Fruit fly (Drosophila melanogaster): ENCODE results near the gene ppk21.

The ppk21 gene

DNA sequence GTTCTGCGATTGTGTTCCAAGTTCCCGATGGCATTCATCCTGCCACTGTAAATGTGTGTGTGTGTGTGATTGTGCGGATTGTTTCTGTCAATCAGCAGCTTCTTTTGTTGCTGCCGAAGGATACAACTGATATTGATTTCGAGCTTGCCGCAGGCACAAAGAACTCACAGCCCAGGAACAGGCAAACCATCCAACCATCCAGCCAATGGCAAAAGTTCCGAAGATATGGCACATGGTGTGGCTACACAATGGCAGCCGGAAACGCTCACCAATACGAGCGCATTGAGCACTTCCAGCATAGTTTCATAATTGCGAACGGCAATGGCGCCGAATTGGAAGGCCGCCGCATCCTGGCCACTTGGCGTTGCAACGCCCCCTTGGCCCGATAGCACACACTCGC, 37.2 kb downstream of the ppk21 start:
- TF ChIP-seq Nf-YB (GFP tag; optimal IDR thresholded peaks at IDR 0.05): peak; percentile 75
- no peak for TF ChIP-seq org-1 (GFP tag; optimal IDR thresholded peaks at IDR 0.05)
- TF ChIP-seq Nf-YC (tag; optimal IDR thresholded peaks at IDR 0.05): peak; percentile 50
- TF ChIP-seq zen (tag; optimal IDR thresholded peaks at IDR 0.05): no peak

dm6 chr3R:29704557-29704956, 40.0 kb downstream of the ppk21 start:
- peak; percentile 0 for TF ChIP-seq CG11504 (tag; optimal IDR thresholded peaks at IDR 0.05)
- TF ChIP-seq her (GFP tag; optimal IDR thresholded peaks at IDR 0.05): no peak
- no peak for TF ChIP-seq grau (tag; optimal IDR thresholded peaks at IDR 0.05)
- TF ChIP-seq CG11696 (GFP tag; IDR thresholded peaks at IDR 0.05): no peak
- TF ChIP-seq gem (tag; optimal IDR thresholded peaks at IDR 0.05): peak; percentile 13
- no peak for TF ChIP-seq Dbx (GFP tag; IDR thresholded peaks at IDR 0.05)
- peak; percentile 5 for TF ChIP-seq CG14710 (tag; optimal IDR thresholded peaks at IDR 0.05)
- TF ChIP-seq Xrp1 (GFP tag; IDR thresholded peaks at IDR 0.05): peak; percentile 54; the same call in 1 of the 2 replicates
- TF ChIP-seq CG8944 (GFP tag; optimal IDR thresholded peaks at IDR 0.05): no peak
- TF ChIP-seq CG18262 (tag; optimal IDR thresholded peaks at IDR 0.05): peak; percentile 13
- TF ChIP-seq trh (GFP tag; optimal IDR thresholded peaks at IDR 0.05): no peak
- peak; percentile 4 for TF ChIP-seq phol (tag; optimal IDR thresholded peaks at IDR 0.05)
- peak; percentile 28 for TF ChIP-seq CG1603 (tag; optimal IDR thresholded peaks at IDR 0.05)
- no peak for TF ChIP-seq corto (GFP tag; optimal IDR thresholded peaks at IDR 0.05)
- no peak for TF ChIP-seq yki (optimal IDR thresholded peaks at IDR 0.05)
- TF ChIP-seq CG2712 (tag; optimal IDR thresholded peaks at IDR 0.05): peak; percentile 19
- peak; percentile 41 for TF ChIP-seq sens (GFP tag)
- TF ChIP-seq Pdp1 (GFP tag; optimal IDR thresholded peaks at IDR 0.05): peak in 1 of 2 experiments; percentile 52
- peak; percentile 29 for TF ChIP-seq CG10979 (tag; optimal IDR thresholded peaks at IDR 0.05)

- no peak for TF ChIP-seq Tbp (GFP tag; optimal IDR thresholded peaks at IDR 0.05)
- TF ChIP-seq chif (GFP tag; optimal IDR thresholded peaks at IDR 0.05): no peak
- no peak for TF ChIP-seq tin (GFP tag; optimal IDR thresholded peaks at IDR 0.05)
- no peak for TF ChIP-seq gcm2 (GFP tag; optimal IDR thresholded peaks at IDR 0.05)
- TF ChIP-seq nom (GFP tag; optimal IDR thresholded peaks at IDR 0.05): no peak
- no peak for TF ChIP-seq Mes4 (GFP tag; optimal IDR thresholded peaks at IDR 0.05)
- no peak for TF ChIP-seq fru (optimal IDR thresholded peaks at IDR 0.05)
- no peak for TF ChIP-seq CG11085 (GFP tag; IDR thresholded peaks at IDR 0.05)
- TF ChIP-seq Fer3 (tag; optimal IDR thresholded peaks at IDR 0.05): no peak
- TF ChIP-seq CG7839 (tag; optimal IDR thresholded peaks at IDR 0.05): peak; percentile 12
- no peak for TF ChIP-seq lab (GFP tag; optimal IDR thresholded peaks at IDR 0.05)
- TF ChIP-seq CG13624 (GFP tag; optimal IDR thresholded peaks at IDR 0.05): no peak
- no peak for TF ChIP-seq CG5245 (GFP tag; optimal IDR thresholded peaks at IDR 0.05)
- no peak for TF ChIP-seq peb (GFP tag; IDR thresholded peaks at IDR 0.05)
- TF ChIP-seq lilli (GFP tag; optimal IDR thresholded peaks at IDR 0.05): no peak
- TF ChIP-seq CG15269 (tag; optimal IDR thresholded peaks at IDR 0.05): peak; percentile 1
- no peak for TF ChIP-seq CG14441 (GFP tag; IDR thresholded peaks at IDR 0.05)
- TF ChIP-seq CG13287 (GFP tag; IDR thresholded peaks at IDR 0.05; ENCODE audit: partially characterized antibody): no peak
- peak; percentile 0 for TF ChIP-seq CoRest (tag; optimal IDR thresholded peaks at IDR 0.05)
- no peak for TF ChIP-seq trh (GFP tag; optimal IDR thresholded peaks at IDR 0.05)
- no peak for TF ChIP-seq vvl (GFP tag; IDR thresholded peaks at IDR 0.05)
- TF ChIP-seq CG10274 (GFP tag; optimal IDR thresholded peaks at IDR 0.05): no peak
- no peak for TF ChIP-seq ERR (GFP tag; optimal IDR thresholded peaks at IDR 0.05)
- TF ChIP-seq CG6175 (GFP tag; IDR thresholded peaks at IDR 0.05): no peak
- TF ChIP-seq gce (GFP tag; IDR thresholded peaks at IDR 0.05): no peak
- TF ChIP-seq klu (GFP tag; IDR thresholded peaks at IDR 0.05): no peak
- peak; percentile 31 for TF ChIP-seq CG18599 (GFP tag; optimal IDR thresholded peaks at IDR 0.05)
- TF ChIP-seq CG3847 (GFP tag; IDR thresholded peaks at IDR 0.05): no peak
Observed at dm6 chr3R:29705789-29706303, 41.3 kb downstream of the ppk21 start.

Measured in whole organism, embryonic.